Fruit fly (Drosophila melanogaster): Measurements from ENCODE around the gene RhoGAP71E.

RhoGAP71E gene

DNA sequence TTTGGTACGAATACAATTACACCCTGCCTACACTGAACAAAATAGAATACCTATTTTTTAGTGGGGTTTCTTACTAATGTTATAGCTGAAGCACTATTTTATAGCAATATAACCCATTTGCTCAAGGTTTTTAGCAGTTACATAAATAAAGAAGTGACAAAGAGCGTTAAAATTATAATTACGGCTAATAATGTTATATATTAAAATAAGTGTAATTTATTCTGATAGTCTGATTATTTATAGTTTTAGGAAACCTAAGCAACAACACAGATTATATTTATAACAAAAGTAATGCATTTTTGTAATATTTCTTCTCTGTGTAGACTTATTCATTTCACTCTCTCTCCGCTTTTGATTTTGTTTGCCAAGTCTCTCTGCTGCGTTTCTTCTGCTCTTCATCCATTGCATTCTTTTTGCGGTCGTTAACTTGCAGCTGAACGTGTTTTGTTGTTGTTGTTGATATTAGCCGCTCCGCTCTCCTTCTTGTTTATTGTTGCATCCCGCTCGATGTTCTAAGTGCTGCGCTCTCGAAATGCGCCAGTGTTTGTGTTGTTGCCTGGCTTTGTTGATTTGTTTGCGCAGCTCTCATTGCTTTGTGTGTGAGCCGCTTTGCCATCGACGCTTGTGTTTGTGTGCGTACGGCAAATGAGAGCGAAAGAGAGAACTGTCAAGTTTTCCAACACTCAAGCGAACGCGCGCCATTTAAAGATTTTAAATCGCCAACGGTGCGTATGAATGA is 37.2 kb downstream of the RhoGAP71E start (continued):
- TF ChIP-seq CG2116 (GFP tag; optimal IDR thresholded peaks at IDR 0.05) (peak; percentile 67), CG10209 (GFP tag; optimal IDR thresholded peaks at IDR 0.05) (peak; percentile 92), CG15696 (tag; optimal IDR thresholded peaks at IDR 0.05) (peak; percentile 50), Rfx (GFP tag; IDR thresholded peaks at IDR 0.05) (peak; percentile 81), CoRest (tag; optimal IDR thresholded peaks at IDR 0.05) (peak; percentile 97), CG3847 (GFP tag; IDR thresholded peaks at IDR 0.05) (peak; percentile 77), ac (GFP tag; optimal IDR thresholded peaks at IDR 0.05) (no peak), tll (GFP tag; optimal IDR thresholded peaks at IDR 0.05) (no peak), gem (tag; optimal IDR thresholded peaks at IDR 0.05) (peak; percentile 98), insv (GFP tag; optimal IDR thresholded peaks at IDR 0.05) (peak in 1 of 2 experiments; percentile 5), CG13123 (GFP tag; optimal IDR thresholded peaks at IDR 0.05) (no peak), CG2199 (GFP tag; IDR thresholded peaks at IDR 0.05) (0 out of 3 replicates have a peak, but pooled peaks have one; percentile 13), CG12299 (tag; optimal IDR thresholded peaks at IDR 0.05) (peak; percentile 82), CG1647 (GFP tag; optimal IDR thresholded peaks at IDR 0.05) (peak; percentile 21), CG15601 (tag; optimal IDR thresholded peaks at IDR 0.05) (peak; percentile 91), toy (GFP tag; IDR thresholded peaks at IDR 0.05) (peak; percentile 37; the same call in 1 of the 2 replicates), pan (optimal IDR thresholded peaks at IDR 0.05) (no peak), pan (GFP tag; optimal IDR thresholded peaks at IDR 0.05 in 1 of 2, IDR thresholded peaks at IDR 0.05 in 1 of 2) (peak in 1 of 2 experiments; percentile 83), CG13775 (GFP tag; optimal IDR thresholded peaks at IDR 0.05) (peak; percentile 89), CG3163 (GFP tag; optimal IDR thresholded peaks at IDR 0.05) (peak; percentile 29), Deaf1 (tag; optimal IDR thresholded peaks at IDR 0.05) (peak; percentile 76), Kr (GFP tag; optimal IDR thresholded peaks at IDR 0.05) (no peak), HmgZ (tag; optimal IDR thresholded peaks at IDR 0.05) (peak; percentile 58), CG14441 (GFP tag; IDR thresholded peaks at IDR 0.05) (peak; percentile 86), bcd (GFP tag; optimal IDR thresholded peaks at IDR 0.05) (peak; percentile 93), sima (GFP tag; optimal IDR thresholded peaks at IDR 0.05) (no peak), jumu (GFP tag; optimal IDR thresholded peaks at IDR 0.05) (peak; percentile 33), CHES-1-like (GFP tag; optimal IDR thresholded peaks at IDR 0.05) (peak; percentile 1), jigr1 (GFP tag; IDR thresholded peaks at IDR 0.05) (peak; percentile 83; the same call in 2 of the 3 replicates), sim (GFP tag; IDR thresholded peaks at IDR 0.05) (peak; percentile 69; the same call in 1 of the 2 replicates), CG13296 (GFP tag; optimal IDR thresholded peaks at IDR 0.05) (peak; percentile 79), CG7372 (GFP tag; IDR thresholded peaks at IDR 0.05) (peak; percentile 87), Fer2 (tag; optimal IDR thresholded peaks at IDR 0.05) (peak; percentile 72), CG16813 (GFP tag; IDR thresholded peaks at IDR 0.05; ENCODE audit: partially characterized antibody) (no peak), CG9437 (GFP tag; optimal IDR thresholded peaks at IDR 0.05) (peak; percentile 94), CG8924 (tag; optimal IDR thresholded peaks at IDR 0.05) (peak; percentile 95), CG31224 (GFP tag; IDR thresholded peaks at IDR 0.05) (peak; percentile 80), CG32767 (GFP tag; IDR thresholded peaks at IDR 0.05) (peak; percentile 80), CG17361 (GFP tag; IDR thresholded peaks at IDR 0.05) (peak; percentile 98), Nf-YC (tag; optimal IDR thresholded peaks at IDR 0.05) (peak; percentile 72), Dip3 (GFP tag; optimal IDR thresholded peaks at IDR 0.05) (peak; percentile 15), CG9727 (GFP tag; optimal IDR thresholded peaks at IDR 0.05) (peak; percentile 92), CG10274 (GFP tag; optimal IDR thresholded peaks at IDR 0.05) (peak; percentile 59), CG7745 (tag; optimal IDR thresholded peaks at IDR 0.05) (no peak), ftz-f1 (GFP tag; optimal IDR thresholded peaks at IDR 0.05) (no peak), Camta (GFP tag; optimal IDR thresholded peaks at IDR 0.05) (peak; percentile 50), lov (optimal IDR thresholded peaks at IDR 0.05) (no peak), lov (GFP tag; IDR thresholded peaks at IDR 0.05) (0 out of 3 replicates have a peak, but pooled peaks have one; percentile 19), Hand (GFP tag; optimal IDR thresholded peaks at IDR 0.05) (peak; percentile 83)

Measured in whole organism, embryonic.